ENCODE assay signal across 4 worm cellular contexts in genomic region chrIV:12404137-12404536, ce11.
TF ChIP-seq lines count a peak whose summit lies in the region.

Gene gex-3 (plus strand): TSS chrIV:12404431.

TF ChIP-seq in whole organism, L2 larva, 48 proteins besides CTCF, POLR2A, EP300 and RAD21 (continued from another document):
- TF ChIP-seq fos-1 (tag; optimal IDR thresholded peaks at IDR 0.05; lab: Kevin White, UChicago) = peak; percentile 80
- no peak for TF ChIP-seq ztf-11 (tag; optimal IDR thresholded peaks at IDR 0.05; lab: Kevin White, UChicago)
- TF ChIP-seq aly-2 (tag; optimal IDR thresholded peaks at IDR 0.05; lab: Kevin White, UChicago) = no peak
- TF ChIP-seq nhr-10 (tag; optimal IDR thresholded peaks at IDR 0.05; lab: Kevin White, UChicago) = no peak
- no peak for TF ChIP-seq dmd-4 (tag; optimal IDR thresholded peaks at IDR 0.05; lab: Kevin White, UChicago)
- no peak for TF ChIP-seq nhr-6 (tag; optimal IDR thresholded peaks at IDR 0.05; lab: Kevin White, UChicago)
- TF ChIP-seq sma-9 (GFP tag; optimal IDR thresholded peaks at IDR 0.05; lab: Kevin White, UChicago) = peak; percentile 81
- TF ChIP-seq sma-9 (tag; optimal IDR thresholded peaks at IDR 0.05; lab: Kevin White, UChicago) = no peak
- TF ChIP-seq ztf-1 (GFP tag; conservative IDR thresholded peaks at IDR 0.05; lab: Robert Waterston, UW) = no peak
- peak; percentile 85 for TF ChIP-seq C34F6.9 (tag; optimal IDR thresholded peaks at IDR 0.05; lab: Kevin White, UChicago)
- TF ChIP-seq lin-11 (tag; optimal IDR thresholded peaks at IDR 0.05; lab: Kevin White, UChicago) = peak; percentile 79
- no peak for TF ChIP-seq elt-1 (tag; optimal IDR thresholded peaks at IDR 0.05; lab: Kevin White, UChicago)
- no peak for TF ChIP-seq unc-39 (tag; optimal IDR thresholded peaks at IDR 0.05; lab: Kevin White, UChicago)
- no peak for TF ChIP-seq alr-1 (tag; optimal IDR thresholded peaks at IDR 0.05; lab: Kevin White, UChicago)
- no peak for TF ChIP-seq mdl-1 (tag; optimal IDR thresholded peaks at IDR 0.05; lab: Kevin White, UChicago)
- TF ChIP-seq unc-55 (GFP tag; optimal IDR thresholded peaks at IDR 0.05; lab: Kevin White, UChicago) = peak; percentile 97
- TF ChIP-seq Y55F3AM.14 (GFP tag; optimal IDR thresholded peaks at IDR 0.05; lab: Kevin White, UChicago) = no peak
- peak; percentile 56 for TF ChIP-seq ama-1 (optimal IDR thresholded peaks at IDR 0.05; lab: Kevin White, UChicago)
- peak; percentile 64 for TF ChIP-seq ztf-4 (tag; optimal IDR thresholded peaks at IDR 0.05; lab: Kevin White, UChicago)
- TF ChIP-seq nhr-21 (tag; optimal IDR thresholded peaks at IDR 0.05; lab: Kevin White, UChicago) = peak; percentile 65
- peak; percentile 48 for TF ChIP-seq F13H6.1 (tag; optimal IDR thresholded peaks at IDR 0.05; lab: Kevin White, UChicago)
- TF ChIP-seq nhr-237 (tag; optimal IDR thresholded peaks at IDR 0.05; lab: Kevin White, UChicago) = no peak
- no peak for TF ChIP-seq elt-3 (tag; optimal IDR thresholded peaks at IDR 0.05; lab: Kevin White, UChicago)
- no peak for TF ChIP-seq nhr-23 (tag; optimal IDR thresholded peaks at IDR 0.05; lab: Kevin White, UChicago)
- no peak for TF ChIP-seq nhr-12 (tag; optimal IDR thresholded peaks at IDR 0.05; lab: Kevin White, UChicago)

TF ChIP-seq in whole organism, L4 larva, 104 proteins besides CTCF, POLR2A, EP300 and RAD21 (continued from another document):
- TF ChIP-seq hlh-11 (tag; optimal IDR thresholded peaks at IDR 0.05; lab: Kevin White, UChicago) = peak; percentile 50
- no peak for TF ChIP-seq mxl-2 (GFP tag; conservative IDR thresholded peaks at IDR 0.05; lab: Robert Waterston, UW)
- peak; percentile 61 to 95 for TF ChIP-seq lsy-2 (tag; optimal IDR thresholded peaks at IDR 0.05; lab: Kevin White, UChicago)
- TF ChIP-seq nhr-76 (tag; optimal IDR thresholded peaks at IDR 0.05; lab: Kevin White, UChicago) = no peak
- peak; percentile 56 for TF ChIP-seq T26A8.4 (GFP tag; IDR thresholded peaks at IDR 0.05; lab: Robert Waterston, UW)
- TF ChIP-seq nhr-6 (tag; optimal IDR thresholded peaks at IDR 0.05; lab: Kevin White, UChicago) = peak; percentile 86
- TF ChIP-seq dve-1 (tag; optimal IDR thresholded peaks at IDR 0.05; lab: Kevin White, UChicago; ENCODE audit: insufficient read depth) = peak; percentile 65
- TF ChIP-seq nhr-25 (tag; optimal IDR thresholded peaks at IDR 0.05; lab: Kevin White, UChicago; ENCODE audit: borderline replicate concordance, insufficient read depth) = peak; percentile 25
- TF ChIP-seq lin-38 (GFP tag; IDR thresholded peaks at IDR 0.05; lab: Robert Waterston, UW) = peak; percentile 97
- TF ChIP-seq pha-4 (GFP tag; IDR thresholded peaks at IDR 0.05; lab: Robert Waterston, UW) = no peak
- TF ChIP-seq pha-4 (tag; optimal IDR thresholded peaks at IDR 0.05; lab: Kevin White, UChicago) = peak; percentile 69
- peak; percentile 87 for TF ChIP-seq lin-13 (GFP tag; optimal IDR thresholded peaks at IDR 0.05; lab: Kevin White, UChicago)
- no peak for TF ChIP-seq Y105C5A.15 (GFP tag; IDR thresholded peaks at IDR 0.05; lab: Robert Waterston, UW)
- TF ChIP-seq nhr-11 (tag; optimal IDR thresholded peaks at IDR 0.05; lab: Kevin White, UChicago) = peak; percentile 2
- peak; percentile 85 for TF ChIP-seq fkh-10 (GFP tag; optimal IDR thresholded peaks at IDR 0.05; lab: Kevin White, UChicago)
- TF ChIP-seq daf-19 (GFP tag; conservative IDR thresholded peaks at IDR 0.05; lab: Robert Waterston, UW) = 0 out of 2 replicates have a peak, but pooled peaks have one; percentile 32
- no peak for TF ChIP-seq ceh-32 (tag; optimal IDR thresholded peaks at IDR 0.05; lab: Kevin White, UChicago; ENCODE audit: poor library complexity)
- TF ChIP-seq Y48G9A.11 (GFP tag; IDR thresholded peaks at IDR 0.05; lab: Robert Waterston, UW) = no peak
- TF ChIP-seq F49E8.2 (tag; optimal IDR thresholded peaks at IDR 0.05; lab: Kevin White, UChicago; ENCODE audit: borderline replicate concordance) = peak; percentile 31
- peak; percentile 92 for TF ChIP-seq ces-1 (GFP tag; optimal IDR thresholded peaks at IDR 0.05; lab: Kevin White, UChicago)
- peak; percentile 71 for TF ChIP-seq unc-130 (GFP tag; optimal IDR thresholded peaks at IDR 0.05; lab: Kevin White, UChicago)
- peak; percentile 77 for TF ChIP-seq snpc-1.2 (GFP tag; IDR thresholded peaks at IDR 0.05; lab: Robert Waterston, UW)
- peak; percentile 28 for TF ChIP-seq mxl-3 (GFP tag; optimal IDR thresholded peaks at IDR 0.05; lab: Kevin White, UChicago)

TF ChIP-seq in whole organism, late embryonic, 69 proteins besides CTCF, POLR2A, EP300 and RAD21 (continued from another document):
- TF ChIP-seq K02D7.2 (tag; optimal IDR thresholded peaks at IDR 0.05; lab: Kevin White, UChicago) = no peak
- TF ChIP-seq ztf-16 (tag; optimal IDR thresholded peaks at IDR 0.05; lab: Kevin White, UChicago) = no peak
- TF ChIP-seq npax-4 (tag; optimal IDR thresholded peaks at IDR 0.05; lab: Kevin White, UChicago) = no peak
- TF ChIP-seq dmd-4 (tag; optimal IDR thresholded peaks at IDR 0.05; lab: Kevin White, UChicago; ENCODE audit: borderline replicate concordance) = no peak
- no peak for TF ChIP-seq ttx-3 (tag; optimal IDR thresholded peaks at IDR 0.05; lab: Kevin White, UChicago)
- TF ChIP-seq rnt-1 (tag; optimal IDR thresholded peaks at IDR 0.05; lab: Kevin White, UChicago) = peak; percentile 19
- no peak for TF ChIP-seq che-1 (tag; optimal IDR thresholded peaks at IDR 0.05; lab: Kevin White, UChicago)
- TF ChIP-seq ceh-9 (tag; optimal IDR thresholded peaks at IDR 0.05; lab: Kevin White, UChicago) = no peak
- TF ChIP-seq zip-5 (tag; optimal IDR thresholded peaks at IDR 0.05; lab: Kevin White, UChicago) = no peak
- TF ChIP-seq tbx-7 (tag; optimal IDR thresholded peaks at IDR 0.05; lab: Kevin White, UChicago) = no peak
- no peak for TF ChIP-seq ceh-45 (GFP tag; IDR thresholded peaks at IDR 0.05; lab: Robert Waterston, UW)
- TF ChIP-seq pros-1 (tag; optimal IDR thresholded peaks at IDR 0.05; lab: Kevin White, UChicago) = no peak
- no peak for TF ChIP-seq pax-1 (tag; optimal IDR thresholded peaks at IDR 0.05; lab: Kevin White, UChicago)
- no peak for TF ChIP-seq sdc-2 (tag; optimal IDR thresholded peaks at IDR 0.05; lab: Kevin White, UChicago)
- no peak for TF ChIP-seq unc-86 (tag; optimal IDR thresholded peaks at IDR 0.05; lab: Kevin White, UChicago)
- no peak for TF ChIP-seq pha-4 (tag; optimal IDR thresholded peaks at IDR 0.05; lab: Kevin White, UChicago)
- peak; percentile 61 for TF ChIP-seq nfya-1 (tag; optimal IDR thresholded peaks at IDR 0.05; lab: Kevin White, UChicago)
- no peak for TF ChIP-seq lim-6 (tag; optimal IDR thresholded peaks at IDR 0.05; lab: Kevin White, UChicago)
- TF ChIP-seq hlh-15 (tag; optimal IDR thresholded peaks at IDR 0.05; lab: Kevin White, UChicago) = no peak
- TF ChIP-seq pat-9 (tag; optimal IDR thresholded peaks at IDR 0.05; lab: Kevin White, UChicago) = no peak
- peak; percentile 34 for TF ChIP-seq tbx-2 (tag; optimal IDR thresholded peaks at IDR 0.05; lab: Kevin White, UChicago)
- TF ChIP-seq C08G9.2 (tag; optimal IDR thresholded peaks at IDR 0.05; lab: Kevin White, UChicago) = no peak
- TF ChIP-seq ceh-18 (tag; optimal IDR thresholded peaks at IDR 0.05; lab: Kevin White, UChicago) = peak; percentile 47
- no peak for TF ChIP-seq fkh-6 (tag; optimal IDR thresholded peaks at IDR 0.05; lab: Kevin White, UChicago)
- TF ChIP-seq unc-3 (GFP tag; conservative IDR thresholded peaks at IDR 0.05; lab: Robert Waterston, UW) = no peak
- peak; percentile 6 for TF ChIP-seq unc-3 (tag; optimal IDR thresholded peaks at IDR 0.05; lab: Kevin White, UChicago)
- TF ChIP-seq ceh-19 (GFP tag; optimal IDR thresholded peaks at IDR 0.05; lab: Kevin White, UChicago) = no peak
- TF ChIP-seq hlh-30 (tag; optimal IDR thresholded peaks at IDR 0.05; lab: Kevin White, UChicago; ENCODE audit: insufficient read depth) = peak; percentile 32
- TF ChIP-seq odd-2 (tag; optimal IDR thresholded peaks at IDR 0.05; lab: Kevin White, UChicago) = no peak
- TF ChIP-seq Y22D7AL.16 (tag; optimal IDR thresholded peaks at IDR 0.05; lab: Kevin White, UChicago) = no peak
- no peak for TF ChIP-seq hlh-13 (GFP tag; optimal IDR thresholded peaks at IDR 0.05; lab: Kevin White, UChicago)
- no peak for TF ChIP-seq ceh-22 (tag; optimal IDR thresholded peaks at IDR 0.05; lab: Kevin White, UChicago)
- TF ChIP-seq ceh-14 (tag; optimal IDR thresholded peaks at IDR 0.05; lab: Kevin White, UChicago) = no peak
- no peak for TF ChIP-seq elt-2 (tag; optimal IDR thresholded peaks at IDR 0.05; lab: Kevin White, UChicago)
- TF ChIP-seq ceh-48 (tag; optimal IDR thresholded peaks at IDR 0.05; lab: Kevin White, UChicago) = no peak
- no peak for TF ChIP-seq ceh-6 (GFP tag; optimal IDR thresholded peaks at IDR 0.05; lab: Kevin White, UChicago)
- TF ChIP-seq elt-4 (tag; optimal IDR thresholded peaks at IDR 0.05; lab: Kevin White, UChicago) = no peak
- no peak for TF ChIP-seq F13H6.1 (tag; optimal IDR thresholded peaks at IDR 0.05; lab: Kevin White, UChicago)
- TF ChIP-seq nhr-232 (tag; optimal IDR thresholded peaks at IDR 0.05; lab: Kevin White, UChicago) = no peak
- peak; percentile 81 for TF ChIP-seq ceh-31 (tag; optimal IDR thresholded peaks at IDR 0.05; lab: Kevin White, UChicago)
- no peak for TF ChIP-seq pag-3 (tag; optimal IDR thresholded peaks at IDR 0.05; lab: Kevin White, UChicago; ENCODE audit: borderline replicate concordance)
- TF ChIP-seq mec-3 (tag; optimal IDR thresholded peaks at IDR 0.05; lab: Kevin White, UChicago; ENCODE audit: borderline replicate concordance) = no peak
- peak; percentile 58 for TF ChIP-seq unc-55 (GFP tag; optimal IDR thresholded peaks at IDR 0.05; lab: Kevin White, UChicago)
TF ChIP-seq in whole organism, late embryonic: peak in this region for 12.

TF ChIP-seq in whole organism, mixed stage, embryonic, 35 proteins besides CTCF, POLR2A, EP300 and RAD21 (continued from another document):
- TF ChIP-seq mab-5 (tag; optimal IDR thresholded peaks at IDR 0.05; lab: Kevin White, UChicago) = no peak
- TF ChIP-seq snpc-4 (tag; optimal IDR thresholded peaks at IDR 0.05; lab: Kevin White, UChicago) = no peak
- no peak for TF ChIP-seq blmp-1 (tag; optimal IDR thresholded peaks at IDR 0.05; lab: Kevin White, UChicago)
- no peak for TF ChIP-seq ham-2 (GFP tag; optimal IDR thresholded peaks at IDR 0.05; lab: Kevin White, UChicago)
- TF ChIP-seq ceh-83 (GFP tag; optimal IDR thresholded peaks at IDR 0.05; lab: Kevin White, UChicago) = no peak
